Worm (Caenorhabditis elegans): ENCODE data around the gene F16B4.6.

- TF ChIP-seq lsy-2 (tag; optimal IDR thresholded peaks at IDR 0.05) (no peak), nhr-237 (tag; optimal IDR thresholded peaks at IDR 0.05) (no peak), nhr-11 (tag; optimal IDR thresholded peaks at IDR 0.05) (no peak), sem-4 (tag; optimal IDR thresholded peaks at IDR 0.05) (no peak), skn-1 (tag; optimal IDR thresholded peaks at IDR 0.05) (no peak), nhr-129 (tag; optimal IDR thresholded peaks at IDR 0.05) (no peak), ama-1 (optimal IDR thresholded peaks at IDR 0.05) (no peak), aly-2 (tag; optimal IDR thresholded peaks at IDR 0.05) (no peak), ZK546.5 (tag; optimal IDR thresholded peaks at IDR 0.05) (no peak), R02D3.7 (tag; optimal IDR thresholded peaks at IDR 0.05) (no peak), nhr-77 (tag; optimal IDR thresholded peaks at IDR 0.05) (no peak)
Observed at ce11 chrV:1579790-1580189, 7.2 kb upstream of the F16B4.6 start.
